Fruit fly (Drosophila melanogaster): ENCODE results near the gene CG6276.

Gene CG6276

DNA sequence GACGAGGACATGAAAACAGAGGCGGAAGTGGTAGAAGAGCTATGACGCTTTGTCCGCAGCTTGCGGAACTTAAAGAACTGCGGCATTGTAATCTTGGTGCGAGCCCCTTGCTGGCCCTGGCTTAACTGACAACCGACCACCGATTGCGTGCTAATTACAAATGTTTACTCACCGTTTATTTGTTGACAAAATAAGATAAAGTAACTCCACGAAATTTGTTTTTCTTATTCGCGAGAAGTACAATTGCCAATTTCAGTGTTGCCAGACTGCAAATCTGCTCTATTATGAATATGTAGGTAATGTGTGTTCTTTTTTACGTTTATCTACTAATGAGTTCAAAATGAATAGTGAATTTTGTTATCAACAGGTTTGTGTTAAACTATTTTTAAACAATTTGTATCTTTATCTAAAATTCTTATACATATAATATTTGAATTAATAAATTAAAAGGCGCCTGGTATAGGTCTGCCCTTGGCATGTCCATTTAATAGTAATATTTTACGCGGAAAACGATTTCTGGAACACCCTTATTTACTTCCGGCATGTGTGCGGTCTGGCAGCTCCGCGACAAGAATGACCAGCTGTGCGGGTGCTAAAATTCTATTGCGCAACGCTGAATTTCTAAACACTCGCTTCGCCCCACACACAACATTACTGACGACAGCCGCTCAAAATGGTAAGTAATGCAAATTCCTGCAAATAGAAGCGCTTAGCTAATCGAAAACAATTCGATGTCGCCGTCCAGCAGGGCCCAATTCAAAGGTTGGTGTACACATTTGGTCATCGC, 37.0 kb upstream of the CG6276 start, which contains the start of the genes Atg4b and Hibch (continued):
- peak; percentile 55 for TF ChIP-seq CG7928 (GFP tag; optimal IDR thresholded peaks at IDR 0.05)
- TF ChIP-seq Drgx (GFP tag; IDR thresholded peaks at IDR 0.05): peak; percentile 72
- peak; percentile 73 for TF ChIP-seq Mrtf (GFP tag; IDR thresholded peaks at IDR 0.05)
- peak; percentile 74 for TF ChIP-seq stc (GFP tag; IDR thresholded peaks at IDR 0.05)
- TF ChIP-seq hkb (optimal IDR thresholded peaks at IDR 0.05): no peak
- peak; percentile 57; the same call in 1 of the 2 replicates for TF ChIP-seq hkb (GFP tag; IDR thresholded peaks at IDR 0.05)
- TF ChIP-seq dimm (GFP tag; IDR thresholded peaks at IDR 0.05): 0 out of 2 replicates have a peak, but pooled peaks have one; percentile 30
- TF ChIP-seq peb (GFP tag; IDR thresholded peaks at IDR 0.05): peak; percentile 29; the same call in 1 of the 2 replicates
- peak; percentile 85 for TF ChIP-seq NfI (GFP tag; optimal IDR thresholded peaks at IDR 0.05)
- peak; percentile 90 for TF ChIP-seq Ptx1 (GFP tag; IDR thresholded peaks at IDR 0.05)
- TF ChIP-seq CG2678 (tag; optimal IDR thresholded peaks at IDR 0.05): peak; percentile 93
- TF ChIP-seq so (GFP tag; IDR thresholded peaks at IDR 0.05): peak; percentile 74; the same call in 1 of the 3 replicates
- no peak for TF ChIP-seq CG34224 (GFP tag; IDR thresholded peaks at IDR 0.05; ENCODE audit: partially characterized antibody)
- peak; percentile 77 for TF ChIP-seq CG6272 (GFP tag; IDR thresholded peaks at IDR 0.05)
- no peak for TF ChIP-seq gfzf (GFP tag; optimal IDR thresholded peaks at IDR 0.05)
- TF ChIP-seq E2f1 (GFP tag; IDR thresholded peaks at IDR 0.05): peak; percentile 68
- TF ChIP-seq CG10274 (GFP tag; optimal IDR thresholded peaks at IDR 0.05): peak; percentile 44
- no peak for TF ChIP-seq Doc2 (GFP tag; IDR thresholded peaks at IDR 0.05)
- TF ChIP-seq CG12942 (GFP tag; optimal IDR thresholded peaks at IDR 0.05): peak; percentile 74
- peak; percentile 80 for TF ChIP-seq lbe (GFP tag; optimal IDR thresholded peaks at IDR 0.05)
- no peak for TF ChIP-seq CG8089 (GFP tag; optimal IDR thresholded peaks at IDR 0.05)
- TF ChIP-seq CG4360 (GFP tag; IDR thresholded peaks at IDR 0.05): no peak
- TF ChIP-seq CG7271 (tag; optimal IDR thresholded peaks at IDR 0.05): no peak
- TF ChIP-seq vfl (GFP tag; optimal IDR thresholded peaks at IDR 0.05): peak; percentile 43
- TF ChIP-seq fd102C (GFP tag; optimal IDR thresholded peaks at IDR 0.05): no peak
- TF ChIP-seq vnd (GFP tag; IDR thresholded peaks at IDR 0.05; ENCODE audit: partially characterized antibody): no peak
- no peak for TF ChIP-seq CG14860 (GFP tag; IDR thresholded peaks at IDR 0.05; ENCODE audit: partially characterized antibody)
- peak; percentile 11 for TF ChIP-seq tup (GFP tag; optimal IDR thresholded peaks at IDR 0.05)
- peak; percentile 34 for TF ChIP-seq jumu (GFP tag; optimal IDR thresholded peaks at IDR 0.05)
- no peak for TF ChIP-seq dm (GFP tag; optimal IDR thresholded peaks at IDR 0.05)
- TF ChIP-seq gt (GFP tag; IDR thresholded peaks at IDR 0.05): peak; percentile 59; the same call in 1 of the 2 replicates
- TF ChIP-seq nerfin-2 (GFP tag; IDR thresholded peaks at IDR 0.05; ENCODE audit: partially characterized antibody): no peak
- peak; percentile 43; the same call in 1 of the 2 replicates for TF ChIP-seq Adf1 (GFP tag; IDR thresholded peaks at IDR 0.05)
- TF ChIP-seq CG34376 (GFP tag; optimal IDR thresholded peaks at IDR 0.05): peak; percentile 82
- TF ChIP-seq Hsf (GFP tag; optimal IDR thresholded peaks at IDR 0.05): peak; percentile 58
- peak; percentile 79 for TF ChIP-seq CG30020 (tag; optimal IDR thresholded peaks at IDR 0.05)
- TF ChIP-seq CTCF (GFP tag; optimal IDR thresholded peaks at IDR 0.05): no peak
- peak; percentile 91 for TF ChIP-seq CG30403 (GFP tag; optimal IDR thresholded peaks at IDR 0.05)
- no peak for TF ChIP-seq Atf-2 (GFP tag; optimal IDR thresholded peaks at IDR 0.05)
- no peak for TF ChIP-seq CG7745 (tag; optimal IDR thresholded peaks at IDR 0.05)
- TF ChIP-seq CG11085 (GFP tag; IDR thresholded peaks at IDR 0.05): peak; percentile 82
- no peak for TF ChIP-seq CG8281 (tag; optimal IDR thresholded peaks at IDR 0.05)
- no peak for TF ChIP-seq run (tag; optimal IDR thresholded peaks at IDR 0.05)
- TF ChIP-seq cad (GFP tag; optimal IDR thresholded peaks at IDR 0.05): no peak
- no peak for TF ChIP-seq sr (GFP tag; IDR thresholded peaks at IDR 0.05)
- peak; percentile 87 for TF ChIP-seq CG7556 (GFP tag; optimal IDR thresholded peaks at IDR 0.05)
- TF ChIP-seq Lpt (GFP tag; optimal IDR thresholded peaks at IDR 0.05): no peak
- TF ChIP-seq crc (GFP tag; optimal IDR thresholded peaks at IDR 0.05): no peak
- TF ChIP-seq tin (GFP tag; optimal IDR thresholded peaks at IDR 0.05): peak; percentile 84
- peak; percentile 74; the same call in 2 of the 3 replicates for TF ChIP-seq ci (GFP tag; IDR thresholded peaks at IDR 0.05)
- peak; percentile 37 for TF ChIP-seq CG17186 (GFP tag; optimal IDR thresholded peaks at IDR 0.05)

Data from whole organism, embryonic.